Fruit fly (Drosophila melanogaster) whole organism, wandering third instar larva: Measurements from ENCODE around the gene Ubc2.

ENCODE experiments used
- CrebA ChIP-seq: fragments of 200-800 bp; sonication (Bioruptor generic); optimal IDR thresholded peaks from 2 replicates; lab custom pipeline; 2016; ENCODE audit warnings: missing biosample characterization, mild to moderate bottlenecking, missing genetic modification characterization, borderline replicate concordance
- Dfd ChIP-seq: fragments of >200 bp; optimal IDR thresholded peaks from 2 replicates; lab custom pipeline; 2017; ENCODE audit warnings: missing biosample characterization, missing genetic modification characterization
- HLH106 ChIP-seq: fragments of 200-800 bp; optimal IDR thresholded peaks from 3 replicates; lab custom pipeline; 2019; ENCODE audit warnings: missing biosample characterization, mild to moderate bottlenecking, missing genetic modification characterization, moderate library complexity
- OdsH ChIP-seq: fragments of 200-800 bp; sonication (Bioruptor generic); optimal IDR thresholded peaks from 2 replicates; lab custom pipeline; 2016; ENCODE audit warnings: missing biosample characterization, mild to moderate bottlenecking, missing genetic modification characterization
- h ChIP-seq: fragments of 200-800 bp; sonication (Bioruptor generic); optimal IDR thresholded peaks from 3 replicates; lab custom pipeline; 2016; ENCODE audit warnings: missing biosample characterization, mild to moderate bottlenecking, missing genetic modification characterization
- lola ChIP-seq: fragments of >200 bp; optimal IDR thresholded peaks from 2 replicates; lab custom pipeline; 2017; ENCODE audit warnings: missing biosample characterization, missing genetic modification characterization
- psq ChIP-seq: fragments of 200-800 bp; sonication (Bioruptor generic); optimal IDR thresholded peaks from 3 replicates; lab custom pipeline; 2017; ENCODE audit warnings: missing biosample characterization, mild to moderate bottlenecking, missing genetic modification characterization, moderate library complexity
- rgr ChIP-seq: fragments of 200-800 bp; sonication (Bioruptor generic); optimal IDR thresholded peaks from 3 replicates; lab custom pipeline; 2016; ENCODE audit warnings: missing biosample characterization, mild to moderate bottlenecking, missing genetic modification characterization
- sage ChIP-seq: fragments of 200-800 bp; sonication (Bioruptor generic); optimal IDR thresholded peaks from 2 replicates; lab custom pipeline; 2016; ENCODE audit warnings: missing biosample characterization, mild to moderate bottlenecking, missing genetic modification characterization

- TF ChIP-seq rgr (GFP tag; lab: Kevin White, UChicago) (no peak), HLH106 (tag; lab: Kevin White, UChicago) (no peak), psq (no peak), Dfd (GFP tag; lab: Kevin White, UChicago) (no peak), lola (no peak), OdsH (GFP tag; lab: Kevin White, UChicago) (no peak), h (GFP tag; lab: Kevin White, UChicago) (no peak), sage (GFP tag; lab: Kevin White, UChicago) (no peak), CrebA (GFP tag; lab: Kevin White, UChicago) (no peak)
Observed at dm6 chr2L:10754599-10754998, 13.2 kb downstream of the Ubc2 start.
